Fruit fly (Drosophila melanogaster) Kc167 (cell line): Measurements from ENCODE around the gene Oseg1.

Source experiments
- Myc ChIP-seq: fragments of >200 bp; optimal IDR thresholded peaks from 2 replicates; lab custom pipeline; 2017; ENCODE audit warnings: missing external identifiers
- h ChIP-seq: fragments of >200 bp; optimal IDR thresholded peaks from 3 replicates; lab custom pipeline; 2018; ENCODE audit warnings: missing external identifiers
- insv ChIP-seq: fragments of >200 bp; optimal IDR thresholded peaks from 3 replicates; lab custom pipeline; 2018; ENCODE audit warnings: missing external identifiers
- psq ChIP-seq: fragments of >200 bp; optimal IDR thresholded peaks from 2 replicates; lab custom pipeline; 2017; ENCODE audit warnings: missing external identifiers
- ttk ChIP-seq: sonication (Bioruptor generic); optimal IDR thresholded peaks from 2 replicates; lab custom pipeline; 2017; ENCODE audit warnings: missing external identifiers

DNA sequence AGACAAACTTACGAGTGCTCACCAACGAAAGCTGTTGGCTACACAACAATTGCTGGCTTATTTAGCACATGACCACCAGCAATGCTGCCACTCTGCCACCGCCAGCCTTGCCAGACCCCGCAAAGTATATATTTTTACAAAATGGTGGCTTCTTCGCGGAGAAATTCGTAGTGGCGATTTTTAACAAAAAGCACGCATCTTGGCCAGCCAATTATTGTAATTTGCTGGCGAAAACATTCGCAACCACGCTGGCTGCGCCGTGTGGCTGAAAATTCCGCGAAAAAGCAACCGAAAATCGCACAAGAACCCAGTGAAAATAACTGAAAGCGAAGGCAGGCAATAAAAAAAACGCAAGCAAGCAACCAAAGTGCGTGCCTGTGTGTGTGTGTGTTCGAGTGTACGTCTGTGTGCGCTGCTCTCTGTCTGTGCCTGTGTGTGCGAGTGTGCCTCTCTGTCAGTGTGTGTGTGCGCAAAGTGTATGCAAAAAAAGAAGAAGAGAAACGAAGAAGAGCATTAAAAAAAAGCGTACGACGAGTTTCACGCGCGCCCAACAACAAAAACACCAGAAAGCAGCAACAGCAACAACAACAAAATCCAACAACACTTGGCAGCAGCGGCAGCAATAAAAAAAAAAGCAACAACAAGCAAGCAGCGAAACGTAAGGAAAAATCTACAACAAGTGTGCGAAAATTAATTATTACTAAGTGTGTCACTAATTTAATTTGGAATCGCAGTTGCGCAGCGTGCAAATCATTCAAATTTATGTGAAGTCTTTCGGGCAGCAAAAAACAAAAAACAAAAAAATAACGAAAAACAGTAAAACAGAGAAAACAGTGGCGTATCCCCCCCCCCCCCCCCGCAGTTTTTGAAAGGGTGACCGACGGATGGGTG lies 37.4 kb upstream of the Oseg1 start, which contains the start of gene Gug:
- TF ChIP-seq ttk (lab: Kevin White, UChicago) (no peak), insv (lab: Kevin White, UChicago) (no peak), h (lab: Kevin White, UChicago) (no peak), Myc (lab: Kevin White, UChicago) (no peak), psq (lab: Kevin White, UChicago) (no peak)
